Worm (Caenorhabditis elegans) whole organism, L4 larva: ENCODE results near the gene Y73C8B.1.

Source experiments
- F49E8.2 ChIP-seq: sonication (generic microtip); optimal IDR thresholded peaks from 2 replicates; lab custom pipeline; 2016; ENCODE audit warnings: missing compliant biosample characterization, mild to moderate bottlenecking, missing genetic modification characterization, borderline replicate concordance
- aha-1 ChIP-seq: fragments of 150-350 bp; peaks from one replicate; lab custom pipeline; 2014; ENCODE audit warnings: missing biosample characterization, missing genetic modification characterization
- aly-2 ChIP-seq: sonication (generic microtip); optimal IDR thresholded peaks from 2 replicates; lab custom pipeline; 2018; ENCODE audit warnings: missing biosample characterization, missing genetic modification characterization
- egl-27 ChIP-seq: sonication (generic microtip); optimal IDR thresholded peaks from 3 replicates; lab custom pipeline; 2017; ENCODE audit warnings: missing biosample characterization, missing genetic modification reagents, missing genetic modification characterization
- lin-39 ChIP-seq: fragments of 150-350 bp; optimal IDR thresholded peaks from 2 replicates; lab custom pipeline; 2014; ENCODE audit warnings: missing biosample characterization, missing genetic modification reagents, missing genetic modification characterization
- lsy-2 ChIP-seq, 2 experiments: fragments of 150-350 bp in 1 of 2; sonication (generic microtip) in 1 of 2; optimal IDR thresholded peaks; 2 replicates each; lab custom pipeline; 2014 to 2017; ENCODE audit warnings: missing biosample characterization in 2 of 2, missing genetic modification characterization in 2 of 2
- nhr-237 ChIP-seq: sonication (generic microtip); optimal IDR thresholded peaks from 2 replicates; lab custom pipeline; 2017; ENCODE audit warnings: missing biosample characterization, missing genetic modification characterization
- nhr-48 ChIP-seq: sonication (generic microtip); optimal IDR thresholded peaks from 2 replicates; lab custom pipeline; 2016; ENCODE audit warnings: mild to moderate bottlenecking, missing genetic modification characterization, missing compliant biosample characterization
- php-3 ChIP-seq: fragments of 200-800 bp; sonication (Bioruptor generic); IDR thresholded peaks from 2 replicates; pipeline ENCODE4 v1.3.6; 2022; ENCODE audit warnings: missing genetic modification reagents, missing genetic modification characterization, missing compliant biosample characterization
- pqm-1 ChIP-seq: sonication (generic microtip); optimal IDR thresholded peaks from 2 replicates; lab custom pipeline; 2017; ENCODE audit warnings: missing biosample characterization, missing genetic modification characterization
- unc-39 ChIP-seq: sonication (generic microtip); optimal IDR thresholded peaks from 2 replicates; lab custom pipeline; 2017; ENCODE audit warnings: missing biosample characterization, missing genetic modification characterization
- unc-62 ChIP-seq, 3 experiments: fragments of 150-350 bp in 1 of 3; sonication (generic microtip); optimal IDR thresholded peaks in 2 of 3; peaks in 1 of 3; 1 replicate in 1 of 3; 2 replicates in 2 of 3; lab custom pipeline; 2014 to 2017; ENCODE audit warnings: missing biosample characterization in 3 of 3, missing genetic modification characterization in 3 of 3, missing genetic modification reagents in 3 of 3, missing genotype in 1 of 3
- vab-7 ChIP-seq: fragments of 200-800 bp; sonication (Bioruptor generic); IDR thresholded peaks from 2 replicates; pipeline ENCODE4 v1.3.6; 2022; ENCODE audit warnings: missing genetic modification reagents, missing genetic modification characterization, missing compliant biosample characterization
- zip-2 ChIP-seq: fragments of 150-350 bp; optimal IDR thresholded peaks from 2 replicates; lab custom pipeline; 2014; ENCODE audit warnings: missing biosample characterization, missing genetic modification characterization

- TF ChIP-seq egl-27 (tag; lab: Kevin White, UChicago) (no peak), nhr-48 (tag; lab: Kevin White, UChicago) (no peak), unc-62 (GFP tag; optimal IDR thresholded peaks at IDR 0.05 in 1 of 2; lab: Kevin White, UChicago) (peak in 1 of 2 experiments; percentile 44), unc-62 (tag; optimal IDR thresholded peaks at IDR 0.05; lab: Kevin White, UChicago) (no peak), aha-1 (tag; lab: Kevin White, UChicago) (no peak), unc-39 (tag; lab: Kevin White, UChicago) (no peak), php-3 (GFP tag; lab: Robert Waterston, UW) (no peak), lsy-2 (tag; optimal IDR thresholded peaks at IDR 0.05; lab: Kevin White, UChicago) (no peak), F49E8.2 (peak; percentile 66), nhr-237 (tag; lab: Kevin White, UChicago) (no peak), zip-2 (tag; lab: Kevin White, UChicago) (no peak), pqm-1 (tag; lab: Kevin White, UChicago) (no peak), aly-2 (tag; lab: Kevin White, UChicago) (no peak), vab-7 (GFP tag; lab: Robert Waterston, UW) (peak; percentile 63), lin-39 (tag; lab: Kevin White, UChicago) (no peak)
Observed at ce11 chrV:3163143-3163542, 33.5 kb downstream of the Y73C8B.1 start.
